Worm (Caenorhabditis elegans): ENCODE data around the gene abl-1.

DNA sequence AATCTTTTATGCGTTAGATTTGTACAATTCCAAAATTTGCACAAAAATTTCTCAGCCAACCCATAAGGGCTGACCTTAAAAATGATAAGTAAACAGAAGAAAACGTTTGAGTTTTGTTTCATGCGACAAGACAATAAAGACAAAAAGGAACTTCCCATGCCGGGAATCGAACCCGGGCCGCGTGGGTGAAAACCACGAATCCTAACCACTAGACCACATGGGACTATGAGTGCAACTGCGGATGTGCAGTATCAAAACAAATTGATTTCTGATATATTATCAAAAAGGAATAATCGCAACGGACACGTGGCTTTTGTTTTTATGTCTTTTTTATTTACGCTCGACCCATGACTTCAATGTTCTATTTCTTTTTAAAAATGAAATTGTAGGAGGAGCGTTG is 42.9 kb upstream of the abl-1 start:
- no peak for TF ChIP-seq him-1 (tag; optimal IDR thresholded peaks at IDR 0.05)
- TF ChIP-seq dao-5 (tag; optimal IDR thresholded peaks at IDR 0.05): no peak
- TF ChIP-seq W03F9.2 (tag; optimal IDR thresholded peaks at IDR 0.05): no peak
